Worm (Caenorhabditis elegans) whole organism, mixed stage, embryonic: ENCODE results near the gene scav-2.

Experiments used
- M03D4.4 ChIP-seq: sonication (generic microtip); optimal IDR thresholded peaks from 2 replicates; lab custom pipeline; 2017; ENCODE audit warnings: mild to moderate bottlenecking, missing genetic modification characterization, missing compliant biosample characterization
- blmp-1 ChIP-seq: fragments of 150-350 bp; optimal IDR thresholded peaks from 2 replicates; lab custom pipeline; 2014; ENCODE audit warnings: missing biosample characterization, missing genetic modification characterization
- ceh-39 ChIP-seq: fragments of 150-350 bp; optimal IDR thresholded peaks from 2 replicates; lab custom pipeline; 2014; ENCODE audit warnings: missing biosample characterization, missing genetic modification characterization
- ceh-83 ChIP-seq: fragments of 200-800 bp; sonication (Bioruptor generic); optimal IDR thresholded peaks from 2 replicates; lab custom pipeline; 2018; ENCODE audit warnings: mild to moderate bottlenecking, missing genetic modification characterization, missing compliant biosample characterization
- ces-1 ChIP-seq: fragments of 150-350 bp; optimal IDR thresholded peaks from 2 replicates; lab custom pipeline; 2014; ENCODE audit warnings: missing biosample characterization, missing genetic modification reagents, missing genetic modification characterization
- cnd-1 ChIP-seq: fragments of 200-800 bp; sonication (Bioruptor generic); optimal IDR thresholded peaks from 2 replicates; lab custom pipeline; 2018; ENCODE audit warnings: mild to moderate bottlenecking, missing genetic modification characterization, missing compliant biosample characterization
- elt-1 ChIP-seq: sonication (generic microtip); optimal IDR thresholded peaks from 2 replicates; lab custom pipeline; 2017; ENCODE audit warnings: missing genetic modification characterization, mild to moderate bottlenecking, missing compliant biosample characterization, antibody characterized with exemption, moderate library complexity, borderline replicate concordance; ENCODE audit not compliant: insufficient read depth
- elt-3 ChIP-seq: fragments of 150-350 bp; optimal IDR thresholded peaks from 2 replicates; lab custom pipeline; 2014; ENCODE audit warnings: missing biosample characterization, missing genetic modification characterization
- ham-2 ChIP-seq: fragments of 200-800 bp; sonication (Bioruptor generic); optimal IDR thresholded peaks from 2 replicates; lab custom pipeline; 2018; ENCODE audit warnings: mild to moderate bottlenecking, missing genetic modification characterization, missing compliant biosample characterization
- hlh-1 ChIP-seq: fragments of 150-350 bp; optimal IDR thresholded peaks from 2 replicates; lab custom pipeline; 2014; ENCODE audit warnings: missing biosample characterization, missing genetic modification reagents, missing genetic modification characterization
- lsy-2 ChIP-seq: fragments of 150-350 bp; optimal IDR thresholded peaks from 2 replicates; lab custom pipeline; 2014; ENCODE audit warnings: missing biosample characterization, missing genetic modification characterization
- mab-5 ChIP-seq: fragments of 150-350 bp; optimal IDR thresholded peaks from 2 replicates; lab custom pipeline; 2014; ENCODE audit warnings: missing biosample characterization, missing genetic modification characterization
- mep-1 ChIP-seq: fragments of 150-350 bp; optimal IDR thresholded peaks from 2 replicates; lab custom pipeline; 2017; ENCODE audit warnings: missing biosample characterization, missing genetic modification reagents, missing genetic modification characterization, inconsistent platforms
- nhr-12 ChIP-seq: fragments of 150-350 bp; optimal IDR thresholded peaks from 2 replicates; lab custom pipeline; 2014; ENCODE audit warnings: missing biosample characterization, missing genetic modification characterization
- nhr-2 ChIP-seq: fragments of 150-350 bp; optimal IDR thresholded peaks from 2 replicates; lab custom pipeline; 2014; ENCODE audit warnings: missing biosample characterization, missing genetic modification characterization
- nhr-237 ChIP-seq: fragments of 150-350 bp; optimal IDR thresholded peaks from 2 replicates; lab custom pipeline; 2014; ENCODE audit warnings: missing biosample characterization, missing genetic modification characterization
- nhr-28 ChIP-seq: fragments of 150-350 bp; optimal IDR thresholded peaks from 2 replicates; lab custom pipeline; 2014; ENCODE audit warnings: missing biosample characterization, missing genetic modification characterization
- nhr-76 ChIP-seq: sonication (generic microtip); optimal IDR thresholded peaks from 2 replicates; lab custom pipeline; 2017; ENCODE audit warnings: missing biosample characterization, missing genetic modification characterization
- pha-4 ChIP-seq: fragments of 150-350 bp; optimal IDR thresholded peaks from 2 replicates; lab custom pipeline; 2018; ENCODE audit warnings: missing biosample characterization, missing genetic modification reagents, missing genetic modification characterization
- snpc-4 ChIP-seq: fragments of 150-350 bp; optimal IDR thresholded peaks from 2 replicates; lab custom pipeline; 2014; ENCODE audit warnings: missing biosample characterization, missing genetic modification characterization
- sptf-1 ChIP-seq: sonication (generic microtip); optimal IDR thresholded peaks from 2 replicates; lab custom pipeline; 2017; ENCODE audit warnings: mild to moderate bottlenecking, missing genetic modification characterization, moderate library complexity, missing compliant biosample characterization
- tbx-8 ChIP-seq: fragments of 200-800 bp; sonication (Bioruptor generic); optimal IDR thresholded peaks from 2 replicates; lab custom pipeline; 2018; ENCODE audit warnings: mild to moderate bottlenecking, missing genetic modification characterization, moderate library complexity, missing compliant biosample characterization
- unc-120 ChIP-seq: sonication (generic microtip); optimal IDR thresholded peaks from 2 replicates; lab custom pipeline; 2017; ENCODE audit warnings: missing genetic modification characterization, missing compliant biosample characterization; ENCODE audit not compliant: poor library complexity, severe bottlenecking
- unc-39 ChIP-seq: fragments of 150-350 bp; optimal IDR thresholded peaks from 2 replicates; lab custom pipeline; 2014; ENCODE audit warnings: missing biosample characterization, missing genetic modification characterization
- unc-62 ChIP-seq: fragments of 150-350 bp; optimal IDR thresholded peaks from 2 replicates; lab custom pipeline; 2014; ENCODE audit warnings: missing biosample characterization, missing genetic modification reagents, missing genetic modification characterization
- zip-8 ChIP-seq: fragments of 150-350 bp; optimal IDR thresholded peaks from 2 replicates; lab custom pipeline; 2014; ENCODE audit warnings: missing biosample characterization, missing genetic modification characterization

scav-2 gene

DNA sequence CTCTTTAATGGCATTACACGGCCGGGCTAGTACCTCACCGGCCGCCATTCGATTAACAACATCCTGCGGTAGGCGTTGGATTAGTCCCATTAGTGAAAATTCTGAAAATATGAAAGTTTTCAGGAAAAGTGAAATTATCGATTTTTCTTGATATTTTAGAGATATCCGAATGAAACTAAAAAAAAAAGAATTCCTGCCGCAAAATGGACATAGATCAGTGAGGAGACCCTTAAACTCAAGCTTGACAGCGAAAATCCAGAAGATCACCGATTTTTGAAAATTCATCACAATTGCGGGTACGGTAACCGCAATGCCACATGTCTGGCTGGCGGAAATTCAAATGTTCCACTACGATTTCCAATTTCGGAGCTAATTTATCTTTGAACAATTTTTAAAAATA is 40.7 kb downstream of the scav-2 start, which contains the start of gene mlh-1:
TSS of gene mlh-1 (minus strand) at position 101 of the 400 bp plus-strand sequence.
- TF ChIP-seq ces-1 (GFP tag; lab: Kevin White, UChicago) = peak; percentile 21
- no peak for TF ChIP-seq nhr-12 (tag; lab: Kevin White, UChicago)
- TF ChIP-seq, all 35 proteins: peak for 1

DNA sequence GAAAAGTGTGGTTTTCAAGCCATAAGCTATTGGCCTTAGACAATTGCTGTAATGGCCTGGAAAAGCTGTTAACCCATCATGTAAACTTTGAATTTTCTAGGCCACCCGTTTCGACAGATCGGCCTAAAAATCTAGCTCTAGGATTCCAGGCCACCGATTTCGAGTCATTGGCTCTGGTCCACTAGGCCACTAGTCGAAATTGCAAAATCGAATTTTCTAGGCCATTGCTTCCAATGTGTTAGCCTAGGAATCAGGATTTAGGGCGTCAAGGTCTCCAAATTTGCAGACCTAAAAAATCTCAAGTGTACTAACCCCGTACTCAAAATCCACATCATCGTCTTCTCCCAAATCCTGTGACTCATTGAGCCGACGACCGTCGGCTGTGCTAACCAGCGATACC is 44.4 kb downstream of the scav-2 start:
- TF ChIP-seq ceh-39 (no peak), nhr-2 (tag; lab: Kevin White, UChicago) (no peak), unc-120 (no peak), hlh-1 (no peak), sptf-1 (no peak), ces-1 (GFP tag; lab: Kevin White, UChicago) (no peak), nhr-76 (tag; lab: Kevin White, UChicago) (no peak), zip-8 (no peak), elt-1 (no peak), ham-2 (GFP tag; lab: Kevin White, UChicago) (no peak), cnd-1 (tag; lab: Kevin White, UChicago) (no peak), unc-39 (tag; lab: Kevin White, UChicago) (no peak), elt-3 (tag; lab: Kevin White, UChicago) (no peak)

DNA sequence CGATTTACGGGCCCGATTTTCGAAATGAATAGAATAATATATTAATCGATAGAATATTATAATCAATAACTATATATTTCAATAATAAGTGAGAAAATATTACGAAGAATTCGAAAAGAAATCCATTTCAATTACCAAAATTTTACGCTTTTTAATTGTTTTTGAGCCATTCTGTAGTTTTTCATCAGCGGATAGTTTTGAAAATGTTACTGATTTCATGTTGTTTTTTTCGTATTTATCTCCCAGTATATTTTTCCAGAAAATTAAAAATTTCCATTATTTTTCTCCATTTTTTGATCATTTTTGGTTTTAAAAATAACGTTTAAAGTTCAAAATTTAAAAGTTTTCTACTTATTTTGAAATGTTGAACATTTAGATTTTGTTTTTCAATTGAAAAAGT is 49.4 kb downstream of the scav-2 start, which contains the start of gene T28A8.3:
TSS of gene T28A8.3 (plus strand) at position 301 of the 400 bp plus-strand sequence.
- no peak for TF ChIP-seq nhr-2 (tag; lab: Kevin White, UChicago)
- TF ChIP-seq pha-4 = no peak
- no peak for TF ChIP-seq snpc-4 (tag; lab: Kevin White, UChicago)
- TF ChIP-seq elt-3 (tag; lab: Kevin White, UChicago) = no peak
- no peak for TF ChIP-seq unc-39 (tag; lab: Kevin White, UChicago)
- TF ChIP-seq ceh-39 = no peak
- TF ChIP-seq, all 35 proteins: peak for 0

DNA sequence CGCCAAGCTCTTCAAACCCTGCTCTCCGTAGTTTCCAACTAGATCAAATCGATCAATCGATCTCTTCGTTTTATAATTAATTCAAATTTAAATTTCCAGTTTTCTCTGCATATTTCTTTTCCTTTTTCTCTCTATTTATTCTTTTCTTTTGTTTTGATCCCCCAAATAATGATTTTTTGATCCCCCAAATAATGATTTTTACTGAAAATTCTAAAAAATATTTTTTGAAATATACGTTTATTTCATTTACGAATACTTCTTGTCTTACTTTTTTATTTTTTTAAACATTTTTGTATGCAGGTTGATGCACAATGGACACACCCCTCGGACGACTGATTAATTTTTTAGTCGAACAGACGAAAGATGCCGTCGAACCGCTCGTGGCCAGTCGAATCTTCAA is 51.8 kb downstream of the scav-2 start, which contains the start of gene T28A8.4:
TSS of gene T28A8.4 (plus strand) at position 301 of the 400 bp plus-strand sequence.
- TF ChIP-seq cnd-1 (tag; lab: Kevin White, UChicago) (no peak), pha-4 (no peak), zip-8 (no peak), sptf-1 (no peak), unc-39 (tag; lab: Kevin White, UChicago) (no peak), nhr-12 (tag; lab: Kevin White, UChicago) (no peak), nhr-76 (tag; lab: Kevin White, UChicago) (no peak)

DNA sequence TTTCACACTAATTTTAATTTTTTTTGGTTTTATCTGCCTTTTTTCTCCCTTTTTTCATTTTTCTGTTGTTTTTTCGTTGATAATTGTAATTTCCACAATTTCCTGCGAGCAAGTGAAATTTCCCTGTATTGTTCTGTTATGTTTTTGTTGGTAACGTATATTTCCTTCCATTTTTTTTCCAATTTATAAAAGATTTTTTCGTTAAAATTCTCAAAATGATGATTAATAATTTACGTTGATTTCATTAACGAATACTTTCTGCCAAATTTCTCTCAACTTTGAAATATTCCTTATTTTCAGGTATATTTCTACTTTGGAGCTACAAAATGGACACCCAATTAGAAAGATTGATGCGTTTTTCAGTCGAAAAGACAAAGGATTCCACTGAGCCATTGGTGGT is 52.6 kb downstream of the scav-2 start, which contains the start of gene T28A8.8:
TSS of gene T28A8.8 (plus strand) at position 301 of the 400 bp plus-strand sequence.
- TF ChIP-seq elt-1 (no peak), nhr-12 (tag; lab: Kevin White, UChicago) (no peak), zip-8 (no peak), snpc-4 (tag; lab: Kevin White, UChicago) (no peak), blmp-1 (tag; lab: Kevin White, UChicago) (no peak), mab-5 (tag; lab: Kevin White, UChicago) (no peak), nhr-28 (tag; lab: Kevin White, UChicago) (no peak), ceh-83 (no peak), cnd-1 (tag; lab: Kevin White, UChicago) (no peak), unc-62 (GFP tag; lab: Kevin White, UChicago) (no peak), lsy-2 (tag; lab: Kevin White, UChicago) (no peak), unc-120 (no peak), nhr-237 (tag; lab: Kevin White, UChicago) (no peak), mep-1 (tag; lab: Kevin White, UChicago) (no peak), ceh-39 (no peak), M03D4.4 (tag; lab: Kevin White, UChicago) (no peak), hlh-1 (no peak), tbx-8 (no peak)

DNA sequence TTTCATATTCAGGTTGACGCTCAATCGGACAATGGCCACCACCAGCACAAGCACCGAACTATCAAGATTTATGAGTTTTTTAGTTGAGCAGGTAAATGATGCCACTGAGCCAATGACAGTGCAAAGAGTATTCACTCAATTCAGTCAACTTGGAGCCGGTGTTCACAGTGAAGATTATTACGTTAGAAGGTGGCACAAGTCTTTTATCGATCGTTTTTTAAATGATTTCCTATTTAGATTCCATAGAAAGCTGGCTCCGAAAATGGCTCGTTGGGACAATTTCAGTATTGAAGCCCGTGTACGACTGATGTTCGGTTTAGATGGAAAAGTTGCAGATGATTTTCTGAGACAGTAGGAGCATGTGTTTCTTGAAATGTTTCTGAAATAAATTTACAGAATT is 53.5 kb downstream of the scav-2 start, which contains the start of gene T28A8.5:
TSS of gene T28A8.5 (plus strand) at position 32 of the 400 bp plus-strand sequence.
- no peak for TF ChIP-seq nhr-12 (tag; lab: Kevin White, UChicago)
- no peak for TF ChIP-seq nhr-28 (tag; lab: Kevin White, UChicago)
- TF ChIP-seq hlh-1 = no peak
- no peak for TF ChIP-seq snpc-4 (tag; lab: Kevin White, UChicago)
- no peak for TF ChIP-seq mab-5 (tag; lab: Kevin White, UChicago)
- TF ChIP-seq ceh-83 = no peak
- TF ChIP-seq, all 35 proteins: peak for 0
